Fruit fly (Drosophila melanogaster) whole organism, embryonic: ENCODE data around the gene CG10274.

Source experiments
- Ada2b ChIP-seq: fragments of 200-800 bp; sonication (Bioruptor generic); IDR thresholded peaks from 2 replicates; pipeline ENCODE4 v1.3.6; 2022; ENCODE audit warnings: missing biosample characterization, missing genetic modification characterization
- Atf3 ChIP-seq: fragments of 200-800 bp; sonication (Bioruptor generic); optimal IDR thresholded peaks from 3 replicates; lab custom pipeline; 2016; ENCODE audit warnings: missing biosample characterization, missing genetic modification characterization
- Blimp-1 ChIP-seq: fragments of 200-800 bp; sonication (Bioruptor generic); optimal IDR thresholded peaks from 3 replicates; lab custom pipeline; 2018; ENCODE audit warnings: missing biosample characterization, missing genetic modification characterization, mild to moderate bottlenecking, moderate library complexity, missing genetic modification reagents
- CG11696 ChIP-seq: fragments of 200-800 bp; sonication (Bioruptor generic); IDR thresholded peaks from 2 replicates; pipeline ENCODE4 v1.3.6; 2022; ENCODE audit warnings: missing biosample characterization, missing genetic modification characterization
- CG14860 ChIP-seq: fragments of 200-800 bp; sonication (Bioruptor generic); IDR thresholded peaks from 3 replicates; pipeline ENCODE4 v1.3.6; 2022; ENCODE audit warnings: missing biosample characterization, missing genetic modification characterization; ENCODE audit not compliant: partially characterized antibody
- CG15073 ChIP-seq: fragments of 200-800 bp; sonication (Bioruptor generic); optimal IDR thresholded peaks from 2 replicates; lab custom pipeline; 2016; ENCODE audit warnings: missing biosample characterization, missing genetic modification characterization
- CG1529 ChIP-seq: fragments of 200-800 bp; sonication (Bioruptor generic); optimal IDR thresholded peaks from 3 replicates; lab custom pipeline; 2018; ENCODE audit warnings: missing biosample characterization, missing genetic modification characterization
- CG15601 ChIP-seq: fragments of 200-800 bp; sonication (Bioruptor generic); optimal IDR thresholded peaks from 3 replicates; lab custom pipeline; 2019; ENCODE audit warnings: missing biosample characterization, mild to moderate bottlenecking, missing genetic modification characterization, moderate library complexity
- CG15696 ChIP-seq: fragments of 200-800 bp; sonication (Bioruptor generic); optimal IDR thresholded peaks from 2 replicates; lab custom pipeline; 2019; ENCODE audit warnings: missing biosample characterization, mild to moderate bottlenecking, missing genetic modification characterization, moderate library complexity
- CG16863 ChIP-seq: fragments of 200-800 bp; sonication (Bioruptor generic); optimal IDR thresholded peaks from 3 replicates; lab custom pipeline; 2016; ENCODE audit warnings: missing biosample characterization, missing genetic modification characterization
- CG17186 ChIP-seq: fragments of 200-800 bp; sonication (Bioruptor generic); optimal IDR thresholded peaks from 3 replicates; lab custom pipeline; 2017; ENCODE audit warnings: missing biosample characterization, missing genetic modification reagents, missing genetic modification characterization
- CG17328 ChIP-seq: fragments of 200-800 bp; sonication (Bioruptor generic); IDR thresholded peaks from 2 replicates; pipeline ENCODE4 v1.3.6; 2022; ENCODE audit warnings: missing biosample characterization, missing genetic modification characterization
- CG18599 ChIP-seq: fragments of 200-800 bp; sonication (Bioruptor generic); optimal IDR thresholded peaks from 3 replicates; lab custom pipeline; 2017; ENCODE audit warnings: missing biosample characterization, missing genetic modification characterization, mild to moderate bottlenecking, moderate library complexity, missing genetic modification reagents
- CG32767 ChIP-seq: fragments of 200-800 bp; sonication (Bioruptor generic); IDR thresholded peaks from 2 replicates; pipeline ENCODE4 v1.3.6; 2022; ENCODE audit warnings: missing biosample characterization, missing genetic modification characterization
- CG42726 ChIP-seq: fragments of 200-800 bp; sonication (Bioruptor generic); IDR thresholded peaks from 2 replicates; pipeline ENCODE4 v1.3.6; 2022; ENCODE audit warnings: missing biosample characterization, missing genetic modification characterization; ENCODE audit not compliant: partially characterized antibody
- CG5245 ChIP-seq: fragments of 200-800 bp; sonication (Bioruptor generic); optimal IDR thresholded peaks from 3 replicates; lab custom pipeline; 2016; ENCODE audit warnings: missing biosample characterization, missing genetic modification characterization
- CG8765 ChIP-seq: fragments of 200-800 bp; sonication (Bioruptor generic); IDR thresholded peaks from 2 replicates; pipeline ENCODE4 v1.3.6; 2022; ENCODE audit warnings: missing biosample characterization, missing genetic modification characterization
- CG9215 ChIP-seq: fragments of 200-800 bp; sonication (Bioruptor generic); IDR thresholded peaks from 2 replicates; pipeline ENCODE4 v1.3.6; 2022; ENCODE audit warnings: missing biosample characterization, missing genetic modification characterization
- CG9609 ChIP-seq: fragments of 200-800 bp; sonication (Bioruptor generic); optimal IDR thresholded peaks from 3 replicates; lab custom pipeline; 2016; ENCODE audit warnings: missing biosample characterization, missing genetic modification characterization
- Drgx ChIP-seq: fragments of 200-800 bp; sonication (Bioruptor generic); IDR thresholded peaks from 2 replicates; pipeline ENCODE4 v1.3.6; 2022; ENCODE audit warnings: missing biosample characterization, missing genetic modification characterization
- ERR ChIP-seq: fragments of 200-800 bp; sonication (Bioruptor generic); optimal IDR thresholded peaks from 2 replicates; lab custom pipeline; 2016; ENCODE audit warnings: missing biosample characterization, missing genetic modification characterization
- Fer3 ChIP-seq: fragments of 200-800 bp; sonication (Bioruptor generic); optimal IDR thresholded peaks from 2 replicates; lab custom pipeline; 2018; ENCODE audit warnings: missing biosample characterization, mild to moderate bottlenecking, missing genetic modification characterization, moderate library complexity
- Hmr ChIP-seq: fragments of 200-800 bp; sonication (Bioruptor generic); optimal IDR thresholded peaks from 3 replicates; lab custom pipeline; 2017; ENCODE audit warnings: mild to moderate bottlenecking, missing biosample characterization, missing genetic modification reagents, missing genetic modification characterization
- Hr78 ChIP-seq, 2 experiments: fragments of 200-800 bp in 1 of 2; fragments of >200 bp in 1 of 2; sonication (Bioruptor generic) in 1 of 2; optimal IDR thresholded peaks; 2 replicates each; lab custom pipeline; 2017 to 2019; ENCODE audit warnings: missing biosample characterization in 2 of 2, missing genetic modification characterization in 2 of 2, mild to moderate bottlenecking in 1 of 2, moderate library complexity in 1 of 2
- Mes4 ChIP-seq: fragments of 200-800 bp; sonication (Bioruptor generic); optimal IDR thresholded peaks from 2 replicates; lab custom pipeline; 2016; ENCODE audit warnings: missing biosample characterization, missing genetic modification characterization
- Nf-YC ChIP-seq: fragments of 200-800 bp; optimal IDR thresholded peaks from 3 replicates; lab custom pipeline; 2019; ENCODE audit warnings: missing biosample characterization, mild to moderate bottlenecking, missing genetic modification characterization, moderate library complexity
- Oaz ChIP-seq: fragments of 200-800 bp; sonication (Bioruptor generic); IDR thresholded peaks from 2 replicates; pipeline ENCODE4 v1.3.6; 2022; ENCODE audit warnings: missing biosample characterization, missing genetic modification characterization
- Opbp ChIP-seq: fragments of 200-800 bp; sonication (Bioruptor generic); IDR thresholded peaks from 3 replicates; pipeline ENCODE4 v1.3.6; 2022; ENCODE audit warnings: missing biosample characterization, missing genetic modification characterization; ENCODE audit not compliant: partially characterized antibody
- Optix ChIP-seq: fragments of 200-800 bp; sonication (Bioruptor generic); IDR thresholded peaks from 3 replicates; pipeline ENCODE4 v1.3.6; 2022; ENCODE audit warnings: missing biosample characterization, missing genetic modification characterization
- Pdp1 ChIP-seq, 2 experiments: fragments of 200-800 bp; sonication (Bioruptor generic); optimal IDR thresholded peaks; 3 replicates each; lab custom pipeline; 2016; ENCODE audit warnings: missing biosample characterization in 2 of 2, missing genetic modification characterization in 2 of 2, mild to moderate bottlenecking in 1 of 2, moderate library complexity in 1 of 2
- Rfx ChIP-seq: fragments of 200-800 bp; sonication (Bioruptor generic); IDR thresholded peaks from 2 replicates; pipeline ENCODE4 v1.3.6; 2022; ENCODE audit warnings: missing biosample characterization, missing genetic modification characterization
- Sox102F ChIP-seq: fragments of 200-800 bp; sonication (Bioruptor generic); optimal IDR thresholded peaks from 2 replicates; lab custom pipeline; 2018; ENCODE audit warnings: missing biosample characterization, mild to moderate bottlenecking, missing genetic modification characterization, moderate library complexity
- ato ChIP-seq: fragments of 200-800 bp; sonication (Bioruptor generic); IDR thresholded peaks from 2 replicates; pipeline ENCODE4 v1.3.6; 2022; ENCODE audit warnings: missing biosample characterization, missing genetic modification characterization; ENCODE audit not compliant: partially characterized antibody
- cwo ChIP-seq: fragments of 200-800 bp; sonication (Bioruptor generic); optimal IDR thresholded peaks from 3 replicates; lab custom pipeline; 2017; ENCODE audit warnings: missing biosample characterization, missing genetic modification characterization, mild to moderate bottlenecking, moderate library complexity, missing genetic modification reagents
- ewg ChIP-seq: fragments of 200-800 bp; sonication (Bioruptor generic); optimal IDR thresholded peaks from 3 replicates; lab custom pipeline; 2017; ENCODE audit warnings: mild to moderate bottlenecking, missing biosample characterization, missing genetic modification reagents, missing genetic modification characterization
- eyg ChIP-seq: fragments of 200-800 bp; sonication (Bioruptor generic); optimal IDR thresholded peaks from 3 replicates; lab custom pipeline; 2016; ENCODE audit warnings: missing biosample characterization, missing genetic modification characterization
- ftz-f1 ChIP-seq: fragments of 200-800 bp; sonication (Bioruptor generic); optimal IDR thresholded peaks from 2 replicates; lab custom pipeline; 2016; ENCODE audit warnings: missing biosample characterization, missing genetic modification characterization
- gsb-n ChIP-seq: fragments of 200-800 bp; sonication (Bioruptor generic); optimal IDR thresholded peaks from 3 replicates; lab custom pipeline; 2018; ENCODE audit warnings: missing biosample characterization, mild to moderate bottlenecking, missing genetic modification characterization
- ham ChIP-seq: fragments of 200-800 bp; sonication (Bioruptor generic); IDR thresholded peaks from 2 replicates; pipeline ENCODE4 v1.3.6; 2022; ENCODE audit warnings: missing biosample characterization, missing genetic modification characterization
- hb ChIP-seq: fragments of 200-800 bp; sonication (Bioruptor generic); IDR thresholded peaks from 3 replicates; pipeline ENCODE4 v1.3.6; 2022; ENCODE audit warnings: missing biosample characterization, missing genetic modification characterization; ENCODE audit not compliant: partially characterized antibody
- kah ChIP-seq: fragments of 200-800 bp; sonication (Bioruptor generic); optimal IDR thresholded peaks from 2 replicates; lab custom pipeline; 2018; ENCODE audit warnings: missing biosample characterization, mild to moderate bottlenecking, missing genetic modification characterization
- maf-S ChIP-seq: fragments of 200-800 bp; sonication (Bioruptor generic); optimal IDR thresholded peaks from 2 replicates; lab custom pipeline; 2016; ENCODE audit warnings: missing biosample characterization, missing genetic modification characterization
- mam ChIP-seq: fragments of 200-800 bp; sonication (Bioruptor generic); optimal IDR thresholded peaks from 3 replicates; lab custom pipeline; 2016; ENCODE audit warnings: missing biosample characterization, missing genetic modification characterization
- psq ChIP-seq: fragments of 200-800 bp; sonication (Bioruptor generic); optimal IDR thresholded peaks from 2 replicates; lab custom pipeline; 2017; ENCODE audit warnings: missing biosample characterization, missing genetic modification characterization
- pzg ChIP-seq: fragments of 200-800 bp; sonication (Bioruptor generic); optimal IDR thresholded peaks from 3 replicates; lab custom pipeline; 2018; ENCODE audit warnings: missing biosample characterization, mild to moderate bottlenecking, missing genetic modification characterization, moderate library complexity
- sob ChIP-seq: fragments of 200-800 bp; sonication (Bioruptor generic); IDR thresholded peaks from 2 replicates; pipeline ENCODE4 v1.3.6; 2022; ENCODE audit warnings: missing biosample characterization, missing genetic modification characterization
- sr ChIP-seq: fragments of 200-800 bp; sonication (Bioruptor generic); IDR thresholded peaks from 3 replicates; pipeline ENCODE4 v1.3.6; 2022; ENCODE audit warnings: missing biosample characterization, missing genetic modification characterization
- tgo ChIP-seq: fragments of 200-800 bp; sonication (Bioruptor generic); IDR thresholded peaks from 3 replicates; pipeline ENCODE4 v1.3.6; 2022; ENCODE audit warnings: missing biosample characterization, missing genetic modification characterization
- vfl ChIP-seq: fragments of 200-800 bp; sonication (Bioruptor generic); optimal IDR thresholded peaks from 2 replicates; lab custom pipeline; 2016; ENCODE audit warnings: missing biosample characterization, missing genetic modification characterization
- zf30C ChIP-seq: fragments of 200-800 bp; sonication (Bioruptor generic); optimal IDR thresholded peaks from 3 replicates; lab custom pipeline; 2018; ENCODE audit warnings: missing biosample characterization, mild to moderate bottlenecking, missing genetic modification characterization

CG10274 gene

dm6 chr3L:6220187-6220586, 38.6 kb upstream of the CG10274 start, which contains the start of gene CG33946 (continued):
- TF ChIP-seq CG1529 (GFP tag; lab: Kevin White, UChicago): no peak
- TF ChIP-seq tgo (GFP tag; lab: Robert Waterston, UW): no peak
- TF ChIP-seq CG15073 (GFP tag; lab: Kevin White, UChicago): no peak
- no peak for TF ChIP-seq psq
- no peak for TF ChIP-seq ato (GFP tag; lab: Robert Waterston, UW)
- TF ChIP-seq CG18599: no peak
- TF ChIP-seq CG32767 (GFP tag; lab: Robert Waterston, UW): no peak
- TF ChIP-seq CG11696 (GFP tag; lab: Robert Waterston, UW): no peak
- peak; percentile 20 for TF ChIP-seq Sox102F (GFP tag; lab: Kevin White, UChicago)
- TF ChIP-seq cwo (GFP tag; lab: Kevin White, UChicago): no peak
- peak; percentile 34; the same call in 1 of the 2 replicates for TF ChIP-seq CG9215 (GFP tag; lab: Robert Waterston, UW)
- no peak for TF ChIP-seq vfl (GFP tag; lab: Kevin White, UChicago)
- no peak for TF ChIP-seq CG42726 (GFP tag; lab: Robert Waterston, UW)
- no peak for TF ChIP-seq CG14860 (GFP tag; lab: Robert Waterston, UW)
- no peak for TF ChIP-seq ham (GFP tag; lab: Robert Waterston, UW)
- no peak for TF ChIP-seq Nf-YC (tag; lab: Kevin White, UChicago)
- no peak for TF ChIP-seq CG16863 (GFP tag; lab: Kevin White, UChicago)
- TF ChIP-seq CG17328 (GFP tag; lab: Robert Waterston, UW): peak; percentile 37; the same call in 1 of the 2 replicates
- TF ChIP-seq zf30C (GFP tag; lab: Kevin White, UChicago): no peak
- no peak for TF ChIP-seq hb (GFP tag; lab: Robert Waterston, UW)
- peak; percentile 53 for TF ChIP-seq Ada2b (GFP tag; lab: Robert Waterston, UW)
- peak; percentile 5 for TF ChIP-seq mam (GFP tag; lab: Kevin White, UChicago)
- no peak for TF ChIP-seq ewg (GFP tag; lab: Kevin White, UChicago)
- TF ChIP-seq Oaz (GFP tag; lab: Robert Waterston, UW): no peak
- TF ChIP-seq Drgx (GFP tag; lab: Robert Waterston, UW): peak; percentile 81
- no peak for TF ChIP-seq CG17186
- no peak for TF ChIP-seq CG15696 (tag; lab: Kevin White, UChicago)
- no peak for TF ChIP-seq sob
- TF ChIP-seq Rfx (GFP tag; lab: Robert Waterston, UW): peak; percentile 30; the same call in 1 of the 2 replicates
- peak in 1 of 2 experiments; percentile 8 for TF ChIP-seq Pdp1 (GFP tag; optimal IDR thresholded peaks at IDR 0.05; lab: Kevin White, UChicago)
- TF ChIP-seq gsb-n (tag; lab: Kevin White, UChicago): no peak
- TF ChIP-seq CG15601 (tag; lab: Kevin White, UChicago): no peak
- peak; percentile 57; the same call in 1 of the 3 replicates for TF ChIP-seq Optix (GFP tag; lab: Robert Waterston, UW)
- peak; percentile 43 for TF ChIP-seq CG9609 (GFP tag; lab: Kevin White, UChicago)
- no peak for TF ChIP-seq Hr78 (GFP tag; optimal IDR thresholded peaks at IDR 0.05; lab: Kevin White, UChicago)
- TF ChIP-seq sr (GFP tag; lab: Robert Waterston, UW): no peak
- no peak for TF ChIP-seq ftz-f1 (GFP tag; lab: Kevin White, UChicago)
- no peak for TF ChIP-seq Mes4 (GFP tag; lab: Kevin White, UChicago)
- TF ChIP-seq Hmr (GFP tag; lab: Kevin White, UChicago): no peak
- no peak for TF ChIP-seq CG5245 (GFP tag; lab: Kevin White, UChicago)
- TF ChIP-seq Opbp (GFP tag; lab: Robert Waterston, UW): no peak
- no peak for TF ChIP-seq eyg (GFP tag; lab: Kevin White, UChicago)
- TF ChIP-seq maf-S (GFP tag; lab: Kevin White, UChicago): no peak
- no peak for TF ChIP-seq Atf3 (GFP tag; lab: Kevin White, UChicago)
- TF ChIP-seq pzg (GFP tag; lab: Kevin White, UChicago): no peak
- peak; percentile 12 for TF ChIP-seq Blimp-1 (GFP tag; lab: Kevin White, UChicago)
- TF ChIP-seq kah (GFP tag; lab: Kevin White, UChicago): no peak
- TF ChIP-seq CG8765 (GFP tag; lab: Robert Waterston, UW): peak; percentile 46; the same call in 1 of the 2 replicates
- TF ChIP-seq Fer3 (tag; lab: Kevin White, UChicago): no peak
- no peak for TF ChIP-seq ERR (GFP tag; lab: Kevin White, UChicago)
